Fruit fly (Drosophila melanogaster) whole organism, embryonic: ENCODE data around the gene Sc2.

Experiments
- BEAF-32 ChIP-seq: fragments of 200-800 bp; sonication (Bioruptor generic); optimal IDR thresholded peaks from 3 replicates; lab custom pipeline; 2017; ENCODE audit warnings: missing biosample characterization, missing genetic modification characterization, mild to moderate bottlenecking, moderate library complexity, missing genetic modification reagents
- Bgb ChIP-seq: fragments of 200-800 bp; sonication (Bioruptor generic); IDR thresholded peaks from 2 replicates; pipeline ENCODE4 v1.3.6; 2022; ENCODE audit warnings: missing biosample characterization, missing genetic modification characterization; ENCODE audit not compliant: partially characterized antibody
- CG10267 ChIP-seq: fragments of 200-800 bp; sonication (Bioruptor generic); optimal IDR thresholded peaks from 2 replicates; lab custom pipeline; 2018; ENCODE audit warnings: missing biosample characterization, mild to moderate bottlenecking, missing genetic modification characterization, moderate library complexity
- CG12155 ChIP-seq: fragments of 200-800 bp; sonication (Bioruptor generic); optimal IDR thresholded peaks from 3 replicates; lab custom pipeline; 2016; ENCODE audit warnings: missing biosample characterization, missing genetic modification characterization
- CG13287 ChIP-seq: fragments of 200-800 bp; sonication (Bioruptor generic); IDR thresholded peaks from 2 replicates; pipeline ENCODE4 v1.3.6; 2022; ENCODE audit warnings: missing biosample characterization, missing genetic modification characterization; ENCODE audit not compliant: partially characterized antibody
- CG13296 ChIP-seq: fragments of 200-800 bp; sonication (Bioruptor generic); optimal IDR thresholded peaks from 3 replicates; lab custom pipeline; 2018; ENCODE audit warnings: missing biosample characterization, mild to moderate bottlenecking, missing genetic modification characterization
- CG14860 ChIP-seq: fragments of 200-800 bp; sonication (Bioruptor generic); IDR thresholded peaks from 3 replicates; pipeline ENCODE4 v1.3.6; 2022; ENCODE audit warnings: missing biosample characterization, missing genetic modification characterization; ENCODE audit not compliant: partially characterized antibody
- CG15011 ChIP-seq: fragments of 200-800 bp; sonication (Bioruptor generic); optimal IDR thresholded peaks from 3 replicates; lab custom pipeline; 2018; ENCODE audit warnings: missing biosample characterization, mild to moderate bottlenecking, missing genetic modification characterization
- CG16813 ChIP-seq: fragments of 200-800 bp; sonication (Bioruptor generic); IDR thresholded peaks from 3 replicates; pipeline ENCODE4 v1.3.6; 2022; ENCODE audit warnings: missing biosample characterization, missing genetic modification characterization; ENCODE audit not compliant: partially characterized antibody
- CG17186 ChIP-seq: fragments of 200-800 bp; sonication (Bioruptor generic); optimal IDR thresholded peaks from 3 replicates; lab custom pipeline; 2017; ENCODE audit warnings: missing biosample characterization, missing genetic modification reagents, missing genetic modification characterization
- CG2116 ChIP-seq: fragments of 200-800 bp; sonication (Bioruptor generic); optimal IDR thresholded peaks from 3 replicates; lab custom pipeline; 2018; ENCODE audit warnings: missing biosample characterization, mild to moderate bottlenecking, missing genetic modification characterization
- CG3995 ChIP-seq: fragments of 200-800 bp; sonication (Bioruptor generic); optimal IDR thresholded peaks from 3 replicates; lab custom pipeline; 2016; ENCODE audit warnings: missing biosample characterization, missing genetic modification characterization
- CG42726 ChIP-seq: fragments of 200-800 bp; sonication (Bioruptor generic); IDR thresholded peaks from 2 replicates; pipeline ENCODE4 v1.3.6; 2022; ENCODE audit warnings: missing biosample characterization, missing genetic modification characterization; ENCODE audit not compliant: partially characterized antibody
- CG4617 ChIP-seq: fragments of 200-800 bp; sonication (Bioruptor generic); optimal IDR thresholded peaks from 3 replicates; lab custom pipeline; 2016; ENCODE audit warnings: missing biosample characterization, missing genetic modification characterization, borderline replicate concordance
- CG6791 ChIP-seq: fragments of 200-800 bp; sonication (Bioruptor generic); IDR thresholded peaks from 3 replicates; pipeline ENCODE4 v1.3.6; 2022; ENCODE audit warnings: missing biosample characterization, missing genetic modification characterization; ENCODE audit not compliant: partially characterized antibody
- CG7987 ChIP-seq: fragments of 200-800 bp; sonication (Bioruptor generic); optimal IDR thresholded peaks from 2 replicates; lab custom pipeline; 2018; ENCODE audit warnings: missing biosample characterization, mild to moderate bottlenecking, missing genetic modification characterization, moderate library complexity
- D ChIP-seq, 2 experiments: fragments of 200-800 bp in 1 of 2; fragments of >200 bp in 1 of 2; sonication (Bioruptor generic) in 1 of 2; optimal IDR thresholded peaks; 2 replicates in 1 of 2; 3 replicates in 1 of 2; lab custom pipeline; 2017; ENCODE audit warnings: mild to moderate bottlenecking in 1 of 2, missing biosample characterization in 1 of 2, missing genetic modification characterization in 1 of 2, missing genetic modification reagents in 1 of 2
- Dll ChIP-seq: fragments of 200-800 bp; sonication (Bioruptor generic); IDR thresholded peaks from 4 replicates; pipeline ENCODE4 v1.3.6; 2022; ENCODE audit warnings: missing biosample characterization, missing genetic modification characterization; ENCODE audit not compliant: partially characterized antibody
- Dp ChIP-seq: fragments of 200-800 bp; sonication (Bioruptor generic); optimal IDR thresholded peaks from 2 replicates; lab custom pipeline; 2018; ENCODE audit warnings: missing biosample characterization, mild to moderate bottlenecking, missing genetic modification characterization, moderate library complexity
- Dref ChIP-seq: fragments of 200-800 bp; sonication (Bioruptor generic); IDR thresholded peaks from 2 replicates; pipeline ENCODE4 v1.3.6; 2022; ENCODE audit warnings: missing biosample characterization, missing genetic modification characterization
- E2f2 ChIP-seq: fragments of 200-800 bp; sonication (Bioruptor generic); IDR thresholded peaks from 2 replicates; pipeline ENCODE4 v1.3.6; 2022; ENCODE audit warnings: missing biosample characterization, missing genetic modification characterization
- Elba2 ChIP-seq: fragments of 200-800 bp; sonication (Bioruptor generic); optimal IDR thresholded peaks from 3 replicates; lab custom pipeline; 2016; ENCODE audit warnings: missing biosample characterization, missing genetic modification characterization
- HmgZ ChIP-seq: fragments of 200-800 bp; sonication (Bioruptor generic); optimal IDR thresholded peaks from 2 replicates; lab custom pipeline; 2018; ENCODE audit warnings: missing biosample characterization, mild to moderate bottlenecking, missing genetic modification characterization
- Med ChIP-seq: fragments of 200-800 bp; sonication (Bioruptor generic); peaks from one replicate; lab custom pipeline; 2016; ENCODE audit warnings: missing biosample characterization, missing genetic modification characterization, mild to moderate bottlenecking, inconsistent platforms, moderate library complexity
- Oaz ChIP-seq: fragments of 200-800 bp; sonication (Bioruptor generic); IDR thresholded peaks from 2 replicates; pipeline ENCODE4 v1.3.6; 2022; ENCODE audit warnings: missing biosample characterization, missing genetic modification characterization
- Opbp ChIP-seq: fragments of 200-800 bp; sonication (Bioruptor generic); IDR thresholded peaks from 3 replicates; pipeline ENCODE4 v1.3.6; 2022; ENCODE audit warnings: missing biosample characterization, missing genetic modification characterization; ENCODE audit not compliant: partially characterized antibody
- Pdp1 ChIP-seq, 2 experiments: fragments of 200-800 bp; sonication (Bioruptor generic); optimal IDR thresholded peaks; 3 replicates each; lab custom pipeline; 2016; ENCODE audit warnings: missing biosample characterization in 2 of 2, missing genetic modification characterization in 2 of 2, mild to moderate bottlenecking in 1 of 2, moderate library complexity in 1 of 2
- Scr ChIP-seq: fragments of 200-800 bp; sonication (Bioruptor generic); IDR thresholded peaks from 2 replicates; pipeline ENCODE4 v1.3.6; 2022; ENCODE audit warnings: missing biosample characterization, missing genetic modification characterization; ENCODE audit not compliant: partially characterized antibody
- amos ChIP-seq: fragments of 200-800 bp; sonication (Bioruptor generic); IDR thresholded peaks from 2 replicates; pipeline ENCODE4 v1.3.6; 2022; ENCODE audit warnings: missing biosample characterization, missing genetic modification characterization; ENCODE audit not compliant: partially characterized antibody
- aop ChIP-seq: fragments of 200-800 bp; sonication (Bioruptor generic); IDR thresholded peaks from 2 replicates; pipeline ENCODE4 v1.3.6; 2022; ENCODE audit warnings: missing biosample characterization, missing genetic modification characterization
- ato ChIP-seq: fragments of 200-800 bp; sonication (Bioruptor generic); IDR thresholded peaks from 2 replicates; pipeline ENCODE4 v1.3.6; 2022; ENCODE audit warnings: missing biosample characterization, missing genetic modification characterization; ENCODE audit not compliant: partially characterized antibody
- chinmo ChIP-seq: fragments of 200-800 bp; sonication (Bioruptor generic); IDR thresholded peaks from 4 replicates; pipeline ENCODE4 v1.3.6; 2022; ENCODE audit warnings: missing biosample characterization, missing genetic modification characterization; ENCODE audit not compliant: partially characterized antibody
- ftz-f1 ChIP-seq: fragments of 200-800 bp; sonication (Bioruptor generic); optimal IDR thresholded peaks from 2 replicates; lab custom pipeline; 2016; ENCODE audit warnings: missing biosample characterization, missing genetic modification characterization
- gfzf ChIP-seq: fragments of 200-800 bp; sonication (Bioruptor generic); optimal IDR thresholded peaks from 2 replicates; lab custom pipeline; 2016; ENCODE audit warnings: missing biosample characterization, mild to moderate bottlenecking, missing genetic modification characterization, moderate library complexity
- hb ChIP-seq: fragments of 200-800 bp; sonication (Bioruptor generic); IDR thresholded peaks from 3 replicates; pipeline ENCODE4 v1.3.6; 2022; ENCODE audit warnings: missing biosample characterization, missing genetic modification characterization; ENCODE audit not compliant: partially characterized antibody
- hbn ChIP-seq: fragments of 200-800 bp; sonication (Bioruptor generic); IDR thresholded peaks from 2 replicates; pipeline ENCODE4 v1.3.6; 2022; ENCODE audit warnings: missing biosample characterization, missing genetic modification characterization; ENCODE audit not compliant: partially characterized antibody
- inv ChIP-seq: fragments of 200-800 bp; sonication (Bioruptor generic); IDR thresholded peaks from 2 replicates; pipeline ENCODE4 v1.3.6; 2022; ENCODE audit warnings: missing biosample characterization, missing genetic modification characterization; ENCODE audit not compliant: partially characterized antibody
- jigr1 ChIP-seq: fragments of 200-800 bp; sonication (Bioruptor generic); IDR thresholded peaks from 3 replicates; pipeline ENCODE4 v1.3.6; 2022; ENCODE audit warnings: missing biosample characterization, missing genetic modification characterization
- phol ChIP-seq: fragments of 200-800 bp; sonication (Bioruptor generic); optimal IDR thresholded peaks from 3 replicates; lab custom pipeline; 2018; ENCODE audit warnings: missing biosample characterization, mild to moderate bottlenecking, missing genetic modification characterization, moderate library complexity
- pzg ChIP-seq: fragments of 200-800 bp; sonication (Bioruptor generic); optimal IDR thresholded peaks from 3 replicates; lab custom pipeline; 2018; ENCODE audit warnings: missing biosample characterization, mild to moderate bottlenecking, missing genetic modification characterization, moderate library complexity
- row ChIP-seq: fragments of 200-800 bp; sonication (Bioruptor generic); IDR thresholded peaks from 3 replicates; pipeline ENCODE4 v1.3.6; 2022; ENCODE audit warnings: missing biosample characterization, missing genetic modification characterization
- sim ChIP-seq: fragments of 200-800 bp; sonication (Bioruptor generic); IDR thresholded peaks from 2 replicates; pipeline ENCODE4 v1.3.6; 2022; ENCODE audit warnings: missing biosample characterization, missing genetic modification characterization
- sna ChIP-seq: fragments of 200-800 bp; sonication (Bioruptor generic); IDR thresholded peaks from 2 replicates; pipeline ENCODE4 v1.3.6; 2022; ENCODE audit warnings: missing biosample characterization, missing genetic modification characterization; ENCODE audit not compliant: partially characterized antibody
- tna ChIP-seq: fragments of 200-800 bp; sonication (Bioruptor generic); IDR thresholded peaks from 2 replicates; pipeline ENCODE4 v1.3.6; 2022; ENCODE audit warnings: missing biosample characterization, missing genetic modification characterization; ENCODE audit not compliant: partially characterized antibody
- trem ChIP-seq: fragments of 200-800 bp; optimal IDR thresholded peaks from 3 replicates; lab custom pipeline; 2019; ENCODE audit warnings: missing biosample characterization, mild to moderate bottlenecking, missing genetic modification characterization, moderate library complexity
- unc-4 ChIP-seq: fragments of 200-800 bp; sonication (Bioruptor generic); IDR thresholded peaks from 2 replicates; pipeline ENCODE4 v1.3.6; 2022; ENCODE audit warnings: missing biosample characterization, missing genetic modification characterization; ENCODE audit not compliant: partially characterized antibody

Gene Sc2

DNA sequence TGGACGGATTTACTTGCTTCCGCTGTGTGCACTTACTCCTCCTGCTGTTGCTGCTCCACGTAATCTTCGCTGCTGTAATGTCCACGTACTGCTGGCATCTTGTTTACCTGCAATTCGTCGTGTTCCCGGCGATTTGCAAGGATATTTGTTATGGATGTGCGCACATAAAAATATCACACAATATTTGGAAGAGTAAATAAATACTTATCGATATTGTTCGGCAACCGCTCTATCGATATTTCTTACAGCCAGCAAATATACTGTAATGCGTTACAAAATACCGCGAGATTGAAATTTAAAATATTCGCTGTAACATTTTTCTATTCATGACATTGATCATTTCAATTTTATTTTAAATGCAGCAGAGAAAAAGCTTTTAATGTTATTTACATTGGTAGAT lies 34.5 kb downstream of the Sc2 start, which contains the start of gene CG10866 (continued):
- peak; percentile 85; the same call in 2 of the 3 replicates for TF ChIP-seq Opbp (GFP tag; lab: Robert Waterston, UW)
- peak; percentile 85 for TF ChIP-seq Bgb (GFP tag; lab: Robert Waterston, UW)
- peak; percentile 77 for TF ChIP-seq Dp (GFP tag; lab: Kevin White, UChicago)
- TF ChIP-seq CG7987 (GFP tag; lab: Kevin White, UChicago), result no peak
- TF ChIP-seq unc-4 (GFP tag; lab: Robert Waterston, UW), result peak; percentile 84
- TF ChIP-seq inv (GFP tag; lab: Robert Waterston, UW), result peak; percentile 78
- peak; percentile 8 for TF ChIP-seq phol (tag; lab: Kevin White, UChicago)
- peak; percentile 85 for TF ChIP-seq Scr (GFP tag; lab: Robert Waterston, UW)
- no peak for TF ChIP-seq Oaz (GFP tag; lab: Robert Waterston, UW)
- peak; percentile 44 for TF ChIP-seq CG17186 (GFP tag; lab: Kevin White, UChicago)
- TF ChIP-seq CG16813 (GFP tag; lab: Robert Waterston, UW), result peak; percentile 84
- TF ChIP-seq CG4617 (GFP tag; lab: Kevin White, UChicago), result peak; percentile 25
- peak; percentile 31 for TF ChIP-seq Med
- TF ChIP-seq HmgZ (tag; lab: Kevin White, UChicago), result peak; percentile 1
- TF ChIP-seq Pdp1 (GFP tag; optimal IDR thresholded peaks at IDR 0.05; lab: Kevin White, UChicago), result peak in 1 of 2 experiments; percentile 51
- peak; percentile 46 for TF ChIP-seq gfzf (GFP tag; lab: Kevin White, UChicago)
- TF ChIP-seq CG14860 (GFP tag; lab: Robert Waterston, UW), result peak; percentile 66; the same call in 2 of the 3 replicates
- TF ChIP-seq CG6791 (GFP tag; lab: Robert Waterston, UW), result peak; percentile 81
- peak; percentile 87; the same call in 3 of the 4 replicates for TF ChIP-seq Dll (GFP tag; lab: Robert Waterston, UW)
- TF ChIP-seq E2f2 (GFP tag; lab: Robert Waterston, UW), result peak; percentile 79
- no peak for TF ChIP-seq CG10267 (tag; lab: Kevin White, UChicago)
- TF ChIP-seq Dref (GFP tag; lab: Robert Waterston, UW), result peak; percentile 79
- TF ChIP-seq pzg (GFP tag; lab: Kevin White, UChicago), result peak; percentile 73
- TF ChIP-seq tna (GFP tag; lab: Robert Waterston, UW), result peak; percentile 64
- no peak for TF ChIP-seq CG13296 (GFP tag; lab: Kevin White, UChicago)
- peak; percentile 23 for TF ChIP-seq CG12155 (GFP tag; lab: Kevin White, UChicago)
- TF ChIP-seq row (GFP tag; lab: Robert Waterston, UW), result peak; percentile 19; the same call in 1 of the 3 replicates
- TF ChIP-seq ftz-f1 (GFP tag; lab: Kevin White, UChicago), result no peak
- peak; percentile 67; the same call in 2 of the 3 replicates for TF ChIP-seq hb (GFP tag; lab: Robert Waterston, UW)
- TF ChIP-seq jigr1 (GFP tag; lab: Robert Waterston, UW), result no peak
- TF ChIP-seq chinmo (GFP tag; lab: Robert Waterston, UW), result 0 out of 4 replicates have a peak, but pooled peaks have one; percentile 44
- peak; percentile 83 for TF ChIP-seq BEAF-32 (GFP tag; lab: Kevin White, UChicago)
- peak; percentile 87; the same call in 1 of the 2 replicates for TF ChIP-seq amos (GFP tag; lab: Robert Waterston, UW)
- peak; percentile 95 for TF ChIP-seq CG3995 (GFP tag; lab: Kevin White, UChicago)
- TF ChIP-seq D (optimal IDR thresholded peaks at IDR 0.05; lab: Kevin White, UChicago), result no peak
- TF ChIP-seq D (GFP tag; optimal IDR thresholded peaks at IDR 0.05; lab: Kevin White, UChicago), result no peak
- peak; percentile 6 for TF ChIP-seq trem (tag; lab: Kevin White, UChicago)
- peak; percentile 65 for TF ChIP-seq CG2116 (GFP tag; lab: Kevin White, UChicago)
- TF ChIP-seq Elba2 (GFP tag; lab: Kevin White, UChicago), result no peak
- TF ChIP-seq CG15011 (GFP tag; lab: Kevin White, UChicago), result no peak
- TF ChIP-seq sna, result peak; percentile 82
- TF ChIP-seq ato (GFP tag; lab: Robert Waterston, UW), result peak; percentile 56
- TF ChIP-seq CG42726 (GFP tag; lab: Robert Waterston, UW), result peak; percentile 52; the same call in 1 of the 2 replicates
- TF ChIP-seq aop (GFP tag; lab: Robert Waterston, UW), result no peak
- no peak for TF ChIP-seq sim (GFP tag; lab: Robert Waterston, UW)
- peak; percentile 79 for TF ChIP-seq hbn (GFP tag; lab: Robert Waterston, UW)
- TF ChIP-seq CG13287 (GFP tag; lab: Robert Waterston, UW), result peak; percentile 92
